Worm (Caenorhabditis elegans) whole organism, late embryonic: ENCODE measurements around the gene nhr-206.

ENCODE experiments used
- ama-1 ChIP-seq: fragments of 150-350 bp; optimal IDR thresholded peaks from 2 replicates; lab custom pipeline; 2014
- lin-11 ChIP-seq: fragments of 200-800 bp; sonication (Bioruptor generic); optimal IDR thresholded peaks from 2 replicates; lab custom pipeline; 2018; ENCODE audit warnings: mild to moderate bottlenecking, missing genetic modification characterization, missing compliant biosample characterization
- madf-2 ChIP-seq: sonication (generic microtip); optimal IDR thresholded peaks from 2 replicates; lab custom pipeline; 2017; ENCODE audit warnings: missing genetic modification characterization, missing compliant biosample characterization
- pha-4 ChIP-seq: fragments of 150-350 bp; optimal IDR thresholded peaks from 2 replicates; lab custom pipeline; 2018; ENCODE audit warnings: missing biosample characterization, missing genetic modification reagents, missing genetic modification characterization

DNA sequence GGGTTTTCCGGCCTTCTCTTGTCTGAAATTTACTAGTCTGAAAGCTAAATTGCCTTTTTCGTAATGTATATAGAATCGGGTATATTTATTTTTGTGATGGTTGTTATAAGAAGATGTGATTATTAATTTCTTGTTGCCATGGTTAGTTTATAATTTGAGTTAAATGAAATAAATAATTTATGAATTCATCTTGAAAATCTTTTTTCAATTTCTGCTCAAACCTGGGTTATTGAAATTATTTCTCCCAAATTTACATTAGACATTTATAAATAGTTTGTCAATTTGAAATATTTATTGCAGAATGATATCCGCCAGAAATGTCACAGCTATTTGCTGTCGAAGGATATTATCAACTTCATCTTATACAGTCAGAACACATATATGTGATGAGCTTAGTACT is 43.4 kb upstream of the nhr-206 start, which contains the start of gene dars-2:
- no peak for TF ChIP-seq pha-4 (tag; lab: Kevin White, UChicago)
- no peak for TF ChIP-seq lin-11 (tag; lab: Kevin White, UChicago)
- no peak for TF ChIP-seq madf-2 (tag; lab: Kevin White, UChicago)
- TF ChIP-seq ama-1 (lab: Kevin White, UChicago): no peak
